Worm (Caenorhabditis elegans): ENCODE data around the gene gstk-1.

ce11 chrII:9665577-9665976 lies 9.1 kb downstream of the gstk-1 start, which contains the start of gene ZK1320.5:
- TF ChIP-seq ets-4 (tag; optimal IDR thresholded peaks at IDR 0.05): no peak
- TF ChIP-seq dve-1 (tag; optimal IDR thresholded peaks at IDR 0.05): no peak
- TF ChIP-seq fkh-10 (GFP tag; optimal IDR thresholded peaks at IDR 0.05): no peak
- no peak for TF ChIP-seq syd-9 (tag; optimal IDR thresholded peaks at IDR 0.05)
- no peak for TF ChIP-seq sox-4 (tag; optimal IDR thresholded peaks at IDR 0.05)
- no peak for TF ChIP-seq pag-3 (tag; optimal IDR thresholded peaks at IDR 0.05; ENCODE audit: borderline replicate concordance)
- TF ChIP-seq sdc-2 (tag; optimal IDR thresholded peaks at IDR 0.05): no peak
- no peak for TF ChIP-seq pqm-1 (tag; optimal IDR thresholded peaks at IDR 0.05)
- TF ChIP-seq unc-3 (GFP tag; conservative IDR thresholded peaks at IDR 0.05): no peak
- no peak for TF ChIP-seq unc-3 (tag; optimal IDR thresholded peaks at IDR 0.05)
- TF ChIP-seq ceh-34 (tag; optimal IDR thresholded peaks at IDR 0.05): no peak
- TF ChIP-seq tbx-2 (tag; optimal IDR thresholded peaks at IDR 0.05): no peak
